Fruit fly (Drosophila melanogaster) whole organism, prepupa: Measurements from ENCODE around the gene CG14434.

Experiments
- CG10669 ChIP-seq: fragments of 200-800 bp; sonication (Bioruptor generic); optimal IDR thresholded peaks from 3 replicates; lab custom pipeline; 2018; ENCODE audit warnings: missing biosample characterization, mild to moderate bottlenecking, missing genetic modification characterization, moderate library complexity
- CG15336 ChIP-seq: fragments of 200-800 bp; sonication (Bioruptor generic); IDR thresholded peaks from 2 replicates; pipeline ENCODE4 v1.3.6; 2022; ENCODE audit warnings: missing biosample characterization, missing genetic modification characterization
- CG16779 ChIP-seq: fragments of 200-800 bp; sonication (Bioruptor generic); optimal IDR thresholded peaks from 3 replicates; lab custom pipeline; 2017; ENCODE audit warnings: missing biosample characterization, mild to moderate bottlenecking, missing genetic modification characterization
- CG32006 ChIP-seq: fragments of 200-800 bp; sonication (Bioruptor generic); optimal IDR thresholded peaks from 3 replicates; lab custom pipeline; 2017; ENCODE audit warnings: missing biosample characterization, mild to moderate bottlenecking, missing genetic modification characterization
- CG34406 ChIP-seq: fragments of 200-800 bp; sonication (Bioruptor generic); optimal IDR thresholded peaks from 3 replicates; lab custom pipeline; 2016; ENCODE audit warnings: missing biosample characterization, missing genetic modification characterization
- CG6854 ChIP-seq: fragments of 200-800 bp; sonication (Bioruptor generic); optimal IDR thresholded peaks from 2 replicates; lab custom pipeline; 2017; ENCODE audit warnings: missing biosample characterization, mild to moderate bottlenecking, missing genetic modification characterization
- Ets96B ChIP-seq: fragments of 200-800 bp; optimal IDR thresholded peaks from 2 replicates; lab custom pipeline; 2019; ENCODE audit warnings: missing biosample characterization, mild to moderate bottlenecking, missing genetic modification characterization, moderate library complexity
- Hr4 ChIP-seq: fragments of 200-800 bp; sonication (Bioruptor generic); optimal IDR thresholded peaks from 3 replicates; lab custom pipeline; 2016; ENCODE audit warnings: missing biosample characterization, missing genetic modification characterization
- achi ChIP-seq: fragments of 200-800 bp; sonication (Bioruptor generic); optimal IDR thresholded peaks from 3 replicates; lab custom pipeline; 2016; ENCODE audit warnings: missing biosample characterization, missing genetic modification characterization
- esn ChIP-seq: fragments of 200-800 bp; sonication (Bioruptor generic); optimal IDR thresholded peaks from 2 replicates; lab custom pipeline; 2016; ENCODE audit warnings: missing biosample characterization, mild to moderate bottlenecking, missing genetic modification characterization, moderate library complexity
- svp ChIP-seq: fragments of 200-800 bp; sonication (Bioruptor generic); peaks from one replicate; lab custom pipeline; 2016; ENCODE audit warnings: missing biosample characterization, missing genetic modification characterization

dm6 chrX:6912269-6912668 lies 45.3 kb upstream of the CG14434 start:
- TF ChIP-seq esn (GFP tag; lab: Kevin White, UChicago) = no peak
- no peak for TF ChIP-seq svp
- TF ChIP-seq CG10669 (GFP tag; lab: Kevin White, UChicago) = no peak
- no peak for TF ChIP-seq achi (GFP tag; lab: Kevin White, UChicago)
- peak; percentile 74 for TF ChIP-seq Hr4 (GFP tag; lab: Kevin White, UChicago)
- TF ChIP-seq CG6854 = no peak
- no peak for TF ChIP-seq Ets96B (tag; lab: Kevin White, UChicago)
- TF ChIP-seq CG32006 (GFP tag; lab: Kevin White, UChicago) = peak; percentile 65
- no peak for TF ChIP-seq CG34406 (GFP tag; lab: Kevin White, UChicago)
- peak; percentile 79 for TF ChIP-seq CG15336 (GFP tag; lab: Robert Waterston, UW)
- no peak for TF ChIP-seq CG16779
